Fruit fly (Drosophila melanogaster): ENCODE data around the gene Ude.

Gene Ude

dm6 chr3R:24753561-24754027, 45.9 kb downstream of the Ude start, which contains the start of gene asp (continued):
- TF ChIP-seq schlank (tag; optimal IDR thresholded peaks at IDR 0.05) (no peak), CG15696 (tag; optimal IDR thresholded peaks at IDR 0.05) (no peak), tgo (GFP tag; IDR thresholded peaks at IDR 0.05) (peak; percentile 21; the same call in 1 of the 3 replicates), Dad (GFP tag; optimal IDR thresholded peaks at IDR 0.05) (no peak), CG10959 (GFP tag; IDR thresholded peaks at IDR 0.05) (no peak), tna (GFP tag; IDR thresholded peaks at IDR 0.05; ENCODE audit: partially characterized antibody) (peak; percentile 77; the same call in 1 of the 2 replicates), CG6683 (GFP tag; optimal IDR thresholded peaks at IDR 0.05) (no peak), HLH4C (GFP tag; IDR thresholded peaks at IDR 0.05; ENCODE audit: partially characterized antibody) (peak; percentile 95), luna (GFP tag; optimal IDR thresholded peaks at IDR 0.05) (no peak), CG9817 (tag; optimal IDR thresholded peaks at IDR 0.05) (no peak), nerfin-2 (GFP tag; IDR thresholded peaks at IDR 0.05; ENCODE audit: partially characterized antibody) (peak; percentile 87), Max (GFP tag; optimal IDR thresholded peaks at IDR 0.05) (no peak), Nf-YB (GFP tag; optimal IDR thresholded peaks at IDR 0.05) (no peak), lbe (GFP tag; optimal IDR thresholded peaks at IDR 0.05) (no peak), CG2116 (GFP tag; optimal IDR thresholded peaks at IDR 0.05) (peak; percentile 92), CG32767 (GFP tag; IDR thresholded peaks at IDR 0.05) (no peak), MTF-1 (GFP tag; optimal IDR thresholded peaks at IDR 0.05; ENCODE audit: borderline replicate concordance) (no peak), CG14710 (tag; optimal IDR thresholded peaks at IDR 0.05) (peak; percentile 73), ranshi (GFP tag; IDR thresholded peaks at IDR 0.05) (no peak), lmd (GFP tag; IDR thresholded peaks at IDR 0.05) (peak; percentile 26; the same call in 1 of the 2 replicates), croc (GFP tag; conservative IDR thresholded peaks at IDR 0.05) (no peak), sob (GFP tag; IDR thresholded peaks at IDR 0.05) (0 out of 2 replicates have a peak, but pooled peaks have one; percentile 21), bab2 (GFP tag; optimal IDR thresholded peaks at IDR 0.05) (no peak), Hmx (GFP tag; optimal IDR thresholded peaks at IDR 0.05) (no peak), Dll (GFP tag; IDR thresholded peaks at IDR 0.05; ENCODE audit: partially characterized antibody) (peak; percentile 93), CG14860 (GFP tag; IDR thresholded peaks at IDR 0.05; ENCODE audit: partially characterized antibody) (peak; percentile 94), pan (optimal IDR thresholded peaks at IDR 0.05) (no peak), pan (GFP tag; optimal IDR thresholded peaks at IDR 0.05 in 1 of 2, IDR thresholded peaks at IDR 0.05 in 1 of 2) (no peak), CG13424 (tag; optimal IDR thresholded peaks at IDR 0.05) (no peak), Bgb (GFP tag; IDR thresholded peaks at IDR 0.05; ENCODE audit: partially characterized antibody) (peak; percentile 80), zfh2 (GFP tag; optimal IDR thresholded peaks at IDR 0.05) (no peak), Hr3 (GFP tag; optimal IDR thresholded peaks at IDR 0.05) (peak; percentile 30), onecut (GFP tag; IDR thresholded peaks at IDR 0.05) (no peak), NK7.1 (GFP tag; optimal IDR thresholded peaks at IDR 0.05) (no peak), pfk (GFP tag; optimal IDR thresholded peaks at IDR 0.05) (no peak), ssp (GFP tag; IDR thresholded peaks at IDR 0.05) (peak; percentile 80), Hr39 (optimal IDR thresholded peaks at IDR 0.05) (no peak), usp (GFP tag; optimal IDR thresholded peaks at IDR 0.05) (no peak), CG9932 (GFP tag; IDR thresholded peaks at IDR 0.05) (0 out of 2 replicates have a peak, but pooled peaks have one; percentile 30), CG33557 (GFP tag; optimal IDR thresholded peaks at IDR 0.05) (no peak), ERR (GFP tag; optimal IDR thresholded peaks at IDR 0.05) (no peak), CG2129 (GFP tag; IDR thresholded peaks at IDR 0.05; ENCODE audit: partially characterized antibody) (peak; percentile 63), sqz (GFP tag; optimal IDR thresholded peaks at IDR 0.05) (no peak), Med (GFP tag) (peak; percentile 33), zfh1 (GFP tag; IDR thresholded peaks at IDR 0.05) (no peak), jigr1 (GFP tag; IDR thresholded peaks at IDR 0.05) (no peak), CG3847 (GFP tag; IDR thresholded peaks at IDR 0.05) (peak; percentile 39; the same call in 1 of the 2 replicates), E2f2 (GFP tag; IDR thresholded peaks at IDR 0.05) (peak; percentile 98), tx (GFP tag; optimal IDR thresholded peaks at IDR 0.05) (no peak), CG18764 (GFP tag; optimal IDR thresholded peaks at IDR 0.05) (no peak), zen2 (GFP tag; IDR thresholded peaks at IDR 0.05; ENCODE audit: partially characterized antibody) (peak; percentile 54)

Measured in whole organism, embryonic.